Worm (Caenorhabditis elegans): ENCODE data around the gene adr-2.

ce11 chrIII:7230841-7231240, 1.8 kb downstream of the adr-2 start, which contains the start of gene R151.10:
- no peak for TF ChIP-seq skn-1 (tag; optimal IDR thresholded peaks at IDR 0.05)
- no peak for TF ChIP-seq C16A3.4 (tag; optimal IDR thresholded peaks at IDR 0.05)
- TF ChIP-seq jun-1 (tag; optimal IDR thresholded peaks at IDR 0.05): no peak
- no peak for TF ChIP-seq fkh-4 (tag; optimal IDR thresholded peaks at IDR 0.05; ENCODE audit: borderline replicate concordance)
- no peak for TF ChIP-seq egl-27 (tag; optimal IDR thresholded peaks at IDR 0.05)
- no peak for TF ChIP-seq dpl-1 (GFP tag; optimal IDR thresholded peaks at IDR 0.05)
- TF ChIP-seq ama-1 (optimal IDR thresholded peaks at IDR 0.05): no peak
- no peak for TF ChIP-seq zag-1 (tag; optimal IDR thresholded peaks at IDR 0.05)
- no peak for TF ChIP-seq nhr-76 (tag; optimal IDR thresholded peaks at IDR 0.05)
- no peak for TF ChIP-seq nhr-28 (tag; optimal IDR thresholded peaks at IDR 0.05)
